Fruit fly (Drosophila melanogaster): ENCODE measurements around the gene CG15021.

The CG15021 gene

DNA sequence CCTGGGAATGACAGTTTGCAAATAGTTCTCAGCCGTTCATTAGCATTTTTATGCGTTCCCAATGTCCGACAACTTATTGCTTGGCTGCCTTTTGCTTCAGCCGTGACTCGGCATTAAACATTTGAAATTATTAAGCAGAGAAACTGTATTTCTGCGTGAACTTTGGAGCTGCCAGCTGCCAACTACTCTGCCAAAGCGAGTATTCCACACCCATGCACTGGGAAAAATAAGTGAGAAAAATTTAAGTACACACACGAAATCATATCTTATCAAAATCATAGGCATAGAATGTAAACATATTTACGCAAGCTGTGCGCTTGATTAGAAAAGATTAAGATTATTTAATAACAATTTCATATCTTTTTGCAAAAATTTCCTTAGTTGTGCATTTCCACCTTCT is 23.5 kb upstream of the CG15021 start (continued):
- TF ChIP-seq zen2 (GFP tag; IDR thresholded peaks at IDR 0.05; ENCODE audit: partially characterized antibody) = no peak
- TF ChIP-seq CG10979 (tag; optimal IDR thresholded peaks at IDR 0.05) = no peak
- TF ChIP-seq knrl (GFP tag; IDR thresholded peaks at IDR 0.05; ENCODE audit: partially characterized antibody) = no peak
- peak; percentile 39; the same call in 1 of the 3 replicates for TF ChIP-seq gce (GFP tag; IDR thresholded peaks at IDR 0.05)
- TF ChIP-seq wek (GFP tag; optimal IDR thresholded peaks at IDR 0.05) = no peak
- TF ChIP-seq Oli (tag; optimal IDR thresholded peaks at IDR 0.05) = peak; percentile 45
- TF ChIP-seq ems (GFP tag; optimal IDR thresholded peaks at IDR 0.05) = peak; percentile 37
- TF ChIP-seq Oaz (GFP tag; IDR thresholded peaks at IDR 0.05) = peak; percentile 40; the same call in 1 of the 2 replicates
- no peak for TF ChIP-seq HLH4C (GFP tag; IDR thresholded peaks at IDR 0.05; ENCODE audit: partially characterized antibody)
- TF ChIP-seq CG11723 (GFP tag; optimal IDR thresholded peaks at IDR 0.05) = no peak
- peak in 1 of 2 experiments; percentile 42 for TF ChIP-seq bsh (GFP tag; optimal IDR thresholded peaks at IDR 0.05)
- TF ChIP-seq CG10267 (tag; optimal IDR thresholded peaks at IDR 0.05) = no peak
- no peak for TF ChIP-seq ato (GFP tag; IDR thresholded peaks at IDR 0.05; ENCODE audit: partially characterized antibody)
- TF ChIP-seq CG16815 (GFP tag; optimal IDR thresholded peaks at IDR 0.05) = no peak
- TF ChIP-seq CG16813 (GFP tag; IDR thresholded peaks at IDR 0.05; ENCODE audit: partially characterized antibody) = no peak
- no peak for TF ChIP-seq CG4707 (GFP tag; optimal IDR thresholded peaks at IDR 0.05)
- no peak for TF ChIP-seq Nf-YC (tag; optimal IDR thresholded peaks at IDR 0.05)
- peak; percentile 12 for TF ChIP-seq bab2 (GFP tag; optimal IDR thresholded peaks at IDR 0.05)
- no peak for TF ChIP-seq H15 (GFP tag; IDR thresholded peaks at IDR 0.05)
- TF ChIP-seq hkb (optimal IDR thresholded peaks at IDR 0.05) = no peak
- TF ChIP-seq hkb (GFP tag; IDR thresholded peaks at IDR 0.05) = peak; percentile 48
- peak; percentile 55 for TF ChIP-seq pho (GFP tag; optimal IDR thresholded peaks at IDR 0.05)
- no peak for TF ChIP-seq CG8765 (GFP tag; IDR thresholded peaks at IDR 0.05)
- peak; percentile 57 for TF ChIP-seq Sox102F (GFP tag; optimal IDR thresholded peaks at IDR 0.05)
- TF ChIP-seq Mrtf (GFP tag; IDR thresholded peaks at IDR 0.05) = peak; percentile 69; the same call in 2 of the 3 replicates
- TF ChIP-seq CG9797 (GFP tag; optimal IDR thresholded peaks at IDR 0.05) = no peak
- no peak for TF ChIP-seq hth (optimal IDR thresholded peaks at IDR 0.05)
- peak; percentile 5 for TF ChIP-seq crc (GFP tag; optimal IDR thresholded peaks at IDR 0.05)
- peak; percentile 50; the same call in 1 of the 2 replicates for TF ChIP-seq klu (GFP tag; IDR thresholded peaks at IDR 0.05)
- no peak for TF ChIP-seq CG17829 (tag; optimal IDR thresholded peaks at IDR 0.05)
- TF ChIP-seq CG5180 (GFP tag; optimal IDR thresholded peaks at IDR 0.05) = no peak
- TF ChIP-seq CG11398 (GFP tag; optimal IDR thresholded peaks at IDR 0.05) = no peak
- peak; percentile 74; the same call in 1 of the 2 replicates for TF ChIP-seq Atf6 (GFP tag; IDR thresholded peaks at IDR 0.05)
- TF ChIP-seq dysf (GFP tag; IDR thresholded peaks at IDR 0.05) = peak; percentile 79
- TF ChIP-seq ash1 (GFP tag; optimal IDR thresholded peaks at IDR 0.05) = no peak
- no peak for TF ChIP-seq CG12104 (GFP tag; optimal IDR thresholded peaks at IDR 0.05)
- TF ChIP-seq fd3F (GFP tag; optimal IDR thresholded peaks at IDR 0.05) = peak; percentile 21
- TF ChIP-seq jumu (GFP tag; optimal IDR thresholded peaks at IDR 0.05) = no peak
- TF ChIP-seq z (GFP tag; IDR thresholded peaks at IDR 0.05) = no peak
- TF ChIP-seq CG17802 (tag; optimal IDR thresholded peaks at IDR 0.05) = no peak
- no peak for TF ChIP-seq Lhr (GFP tag; optimal IDR thresholded peaks at IDR 0.05)
- TF ChIP-seq p53 (GFP tag; optimal IDR thresholded peaks at IDR 0.05) = no peak
- TF ChIP-seq tll (GFP tag; optimal IDR thresholded peaks at IDR 0.05) = no peak
- peak; percentile 30 to 65 for TF ChIP-seq dpn (GFP tag; optimal IDR thresholded peaks at IDR 0.05)
- TF ChIP-seq yki (optimal IDR thresholded peaks at IDR 0.05) = no peak
- TF ChIP-seq ind (GFP tag; optimal IDR thresholded peaks at IDR 0.05) = peak; percentile 37
- 0 out of 2 replicates have a peak, but pooled peaks have one; percentile 55 for TF ChIP-seq Doc2 (GFP tag; IDR thresholded peaks at IDR 0.05)
- TF ChIP-seq CG14965 (GFP tag; optimal IDR thresholded peaks at IDR 0.05; ENCODE audit: borderline replicate concordance) = no peak
- TF ChIP-seq CG11085 (GFP tag; IDR thresholded peaks at IDR 0.05) = peak; percentile 61
- TF ChIP-seq CG9817 (tag; optimal IDR thresholded peaks at IDR 0.05) = peak; percentile 26
- TF ChIP-seq Awh (GFP tag; IDR thresholded peaks at IDR 0.05) = 0 out of 2 replicates have a peak, but pooled peaks have one; percentile 51
